Fruit fly (Drosophila melanogaster) Kc167 (cell line): ENCODE data around the gene CG33772.

Experiments used
- h ChIP-seq: fragments of >200 bp; optimal IDR thresholded peaks from 3 replicates; lab custom pipeline; 2018; ENCODE audit warnings: missing external identifiers
- insv ChIP-seq: fragments of >200 bp; optimal IDR thresholded peaks from 3 replicates; lab custom pipeline; 2018; ENCODE audit warnings: missing external identifiers
- psq ChIP-seq: fragments of >200 bp; optimal IDR thresholded peaks from 2 replicates; lab custom pipeline; 2017; ENCODE audit warnings: missing external identifiers

DNA sequence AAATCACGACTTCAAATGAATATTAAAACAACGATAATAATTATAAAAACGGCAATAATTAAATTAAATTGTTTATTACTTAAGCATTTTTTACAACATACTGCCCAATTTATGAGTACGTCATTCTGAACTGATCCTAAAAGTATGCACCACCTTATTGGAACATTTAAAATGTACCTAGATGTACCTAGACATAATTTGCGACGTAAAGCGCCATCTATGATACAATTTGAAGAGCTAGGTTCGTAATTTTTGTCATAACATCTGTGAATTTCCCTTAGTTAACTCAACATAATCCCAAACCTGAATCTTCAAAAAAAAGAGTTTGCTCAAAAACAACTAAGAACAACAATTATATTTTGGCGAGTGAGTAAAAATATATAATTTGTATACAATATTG, 18.2 kb downstream of the CG33772 start:
- TF ChIP-seq psq (lab: Kevin White, UChicago) (no peak), h (lab: Kevin White, UChicago) (no peak), insv (no peak)
